Worm (Caenorhabditis elegans) whole organism, L2 larva: ENCODE measurements around the gene srd-43.
A peak's percentile ranks its signal among the peaks of the same experiment; 100 is the strongest.

Experiments
- C34F6.9 ChIP-seq: fragments of 150-350 bp; optimal IDR thresholded peaks from 2 replicates; lab custom pipeline; 2014; ENCODE audit warnings: missing biosample characterization, missing genetic modification characterization
- F13H6.1 ChIP-seq: sonication (generic microtip); optimal IDR thresholded peaks from 2 replicates; lab custom pipeline; 2016; ENCODE audit warnings: missing genetic modification characterization, missing compliant biosample characterization
- R02D3.7 ChIP-seq: fragments of 150-350 bp; optimal IDR thresholded peaks from 2 replicates; lab custom pipeline; 2014; ENCODE audit warnings: missing biosample characterization, missing genetic modification characterization
- Y55F3AM.14 ChIP-seq: fragments of 200-800 bp; sonication (Bioruptor generic); optimal IDR thresholded peaks from 2 replicates; lab custom pipeline; 2018; ENCODE audit warnings: mild to moderate bottlenecking, missing genetic modification characterization, missing compliant biosample characterization
- ZK546.5 ChIP-seq: sonication (generic microtip); optimal IDR thresholded peaks from 2 replicates; lab custom pipeline; 2017; ENCODE audit warnings: missing biosample characterization, missing genetic modification characterization
- alr-1 ChIP-seq: fragments of 150-350 bp; optimal IDR thresholded peaks from 2 replicates; lab custom pipeline; 2014; ENCODE audit warnings: missing biosample characterization, missing genetic modification characterization
- aly-2 ChIP-seq: fragments of 150-350 bp; optimal IDR thresholded peaks from 2 replicates; lab custom pipeline; 2014; ENCODE audit warnings: missing biosample characterization, missing genetic modification characterization
- ama-1 ChIP-seq: fragments of 150-350 bp; optimal IDR thresholded peaks from 2 replicates; lab custom pipeline; 2018; ENCODE audit warnings: inconsistent platforms
- blmp-1 ChIP-seq: sonication (generic microtip); optimal IDR thresholded peaks from 2 replicates; lab custom pipeline; 2017; ENCODE audit warnings: missing genetic modification characterization, mild to moderate bottlenecking, missing compliant biosample characterization, antibody characterized with exemption, moderate library complexity; ENCODE audit not compliant: insufficient read depth
- ceh-16 ChIP-seq: fragments of 150-350 bp; optimal IDR thresholded peaks from 2 replicates; lab custom pipeline; 2014; ENCODE audit warnings: missing biosample characterization, missing genetic modification characterization
- ceh-82 ChIP-seq: fragments of 150-350 bp; optimal IDR thresholded peaks from 2 replicates; lab custom pipeline; 2014; ENCODE audit warnings: missing biosample characterization, missing genetic modification characterization
- crh-2 ChIP-seq: sonication (generic microtip); optimal IDR thresholded peaks from 2 replicates; lab custom pipeline; 2017; ENCODE audit warnings: missing biosample characterization, missing genetic modification characterization
- dmd-4 ChIP-seq: sonication (generic microtip); optimal IDR thresholded peaks from 2 replicates; lab custom pipeline; 2017; ENCODE audit warnings: missing biosample characterization, missing genetic modification characterization
- egl-27 ChIP-seq: sonication (generic microtip); optimal IDR thresholded peaks from 3 replicates; lab custom pipeline; 2017; ENCODE audit warnings: missing biosample characterization, missing genetic modification reagents, missing genetic modification characterization
- elt-1 ChIP-seq: fragments of 150-350 bp; optimal IDR thresholded peaks from 2 replicates; lab custom pipeline; 2014; ENCODE audit warnings: missing biosample characterization, missing genetic modification characterization
- elt-3 ChIP-seq: sonication (generic microtip); optimal IDR thresholded peaks from 2 replicates; lab custom pipeline; 2017; ENCODE audit warnings: missing biosample characterization, missing genetic modification characterization
- fos-1 ChIP-seq: fragments of 150-350 bp; optimal IDR thresholded peaks from 2 replicates; lab custom pipeline; 2014; ENCODE audit warnings: missing biosample characterization, missing genetic modification characterization
- gmeb-1 ChIP-seq: fragments of 150-350 bp; optimal IDR thresholded peaks from 2 replicates; lab custom pipeline; 2014; ENCODE audit warnings: missing biosample characterization, missing genetic modification characterization
- lin-11 ChIP-seq: fragments of 150-350 bp; sonication (generic microtip); optimal IDR thresholded peaks from 2 replicates; lab custom pipeline; 2014; ENCODE audit warnings: missing biosample characterization, missing genetic modification characterization, inconsistent platforms, mixed read lengths
- lin-13 ChIP-seq: fragments of 150-350 bp; optimal IDR thresholded peaks from 2 replicates; lab custom pipeline; 2014; ENCODE audit warnings: missing biosample characterization, missing genetic modification reagents, missing genetic modification characterization
- lin-39 ChIP-seq: fragments of 150-350 bp; optimal IDR thresholded peaks from 2 replicates; lab custom pipeline; 2014; ENCODE audit warnings: missing biosample characterization, missing genetic modification reagents, missing genetic modification characterization
- lsy-2 ChIP-seq, 2 experiments: fragments of 150-350 bp in 1 of 2; sonication (generic microtip) in 1 of 2; optimal IDR thresholded peaks; 2 replicates each; lab custom pipeline; 2014 to 2017; ENCODE audit warnings: missing biosample characterization in 2 of 2, missing genetic modification characterization in 2 of 2
- mab-5 ChIP-seq: fragments of 150-350 bp; optimal IDR thresholded peaks from 2 replicates; lab custom pipeline; 2014; ENCODE audit warnings: missing biosample characterization, missing genetic modification characterization
- mbf-1 ChIP-seq: sonication (generic microtip); optimal IDR thresholded peaks from 2 replicates; lab custom pipeline; 2017; ENCODE audit warnings: missing biosample characterization, missing genetic modification characterization
- mdl-1 ChIP-seq, 2 experiments: fragments of 150-350 bp in 1 of 2; sonication (generic microtip) in 1 of 2; optimal IDR thresholded peaks; 2 replicates each; lab custom pipeline; 2017; ENCODE audit warnings: missing biosample characterization in 2 of 2, missing genetic modification characterization in 2 of 2
- nhr-11 ChIP-seq: fragments of 150-350 bp; optimal IDR thresholded peaks from 2 replicates; lab custom pipeline; 2014; ENCODE audit warnings: missing biosample characterization, missing genetic modification characterization
- nhr-12 ChIP-seq: fragments of 150-350 bp; optimal IDR thresholded peaks from 2 replicates; lab custom pipeline; 2014; ENCODE audit warnings: missing biosample characterization, missing genetic modification characterization
- nhr-129 ChIP-seq: fragments of 150-350 bp; optimal IDR thresholded peaks from 2 replicates; lab custom pipeline; 2014; ENCODE audit warnings: missing biosample characterization, missing genetic modification characterization
- nhr-21 ChIP-seq: fragments of 150-350 bp; optimal IDR thresholded peaks from 2 replicates; lab custom pipeline; 2014; ENCODE audit warnings: missing biosample characterization, missing genetic modification characterization
- nhr-25 ChIP-seq: fragments of 150-350 bp; sonication (generic microtip); optimal IDR thresholded peaks from 3 replicates; lab custom pipeline; 2014; ENCODE audit warnings: missing biosample characterization, missing genetic modification characterization
- nhr-6 ChIP-seq: fragments of 150-350 bp; optimal IDR thresholded peaks from 2 replicates; lab custom pipeline; 2014; ENCODE audit warnings: missing biosample characterization, missing genetic modification characterization
- nhr-77 ChIP-seq: fragments of 150-350 bp; optimal IDR thresholded peaks from 2 replicates; lab custom pipeline; 2014; ENCODE audit warnings: missing biosample characterization, missing genetic modification characterization
- peb-1 ChIP-seq: fragments of 150-350 bp; optimal IDR thresholded peaks from 2 replicates; lab custom pipeline; 2014; ENCODE audit warnings: missing biosample characterization, missing genetic modification characterization
- sem-4 ChIP-seq: fragments of 150-350 bp; optimal IDR thresholded peaks from 2 replicates; lab custom pipeline; 2014; ENCODE audit warnings: missing biosample characterization, missing genetic modification reagents, missing genetic modification characterization
- sma-3 ChIP-seq: sonication (generic microtip); optimal IDR thresholded peaks from 2 replicates; lab custom pipeline; 2016; ENCODE audit warnings: missing genetic modification reagents, missing genetic modification characterization, missing compliant biosample characterization
- sma-9 ChIP-seq, 2 experiments: fragments of 150-350 bp in 1 of 2; sonication (generic microtip) in 1 of 2; optimal IDR thresholded peaks; 2 replicates each; lab custom pipeline; 2014 to 2016; ENCODE audit warnings: missing genetic modification characterization in 2 of 2, mild to moderate bottlenecking in 1 of 2, missing biosample characterization in 1 of 2, missing compliant biosample characterization in 1 of 2, missing genetic modification reagents in 1 of 2, moderate library complexity in 1 of 2
- snpc-4 ChIP-seq: fragments of 150-350 bp; optimal IDR thresholded peaks from 2 replicates; lab custom pipeline; 2014; ENCODE audit warnings: missing biosample characterization, missing genetic modification characterization
- unc-39 ChIP-seq: fragments of 150-350 bp; optimal IDR thresholded peaks from 2 replicates; lab custom pipeline; 2014; ENCODE audit warnings: missing biosample characterization, missing genetic modification characterization
- unc-55 ChIP-seq: fragments of 150-350 bp; sonication (generic microtip); optimal IDR thresholded peaks from 3 replicates; lab custom pipeline; 2014; ENCODE audit warnings: missing biosample characterization, missing genetic modification reagents, missing genetic modification characterization
- unc-62 ChIP-seq: fragments of 150-350 bp; optimal IDR thresholded peaks from 2 replicates; lab custom pipeline; 2014; ENCODE audit warnings: missing biosample characterization, missing genetic modification reagents, missing genetic modification characterization
- zag-1 ChIP-seq: fragments of 150-350 bp; optimal IDR thresholded peaks from 2 replicates; lab custom pipeline; 2014; ENCODE audit warnings: missing biosample characterization, missing genetic modification characterization
- ztf-1 ChIP-seq: fragments of 200-800 bp; sonication (Bioruptor generic); conservative IDR thresholded peaks from 2 replicates; pipeline ENCODE4 v1.3.6; 2022; ENCODE audit warnings: missing genetic modification characterization, missing compliant biosample characterization

srd-43 gene

DNA sequence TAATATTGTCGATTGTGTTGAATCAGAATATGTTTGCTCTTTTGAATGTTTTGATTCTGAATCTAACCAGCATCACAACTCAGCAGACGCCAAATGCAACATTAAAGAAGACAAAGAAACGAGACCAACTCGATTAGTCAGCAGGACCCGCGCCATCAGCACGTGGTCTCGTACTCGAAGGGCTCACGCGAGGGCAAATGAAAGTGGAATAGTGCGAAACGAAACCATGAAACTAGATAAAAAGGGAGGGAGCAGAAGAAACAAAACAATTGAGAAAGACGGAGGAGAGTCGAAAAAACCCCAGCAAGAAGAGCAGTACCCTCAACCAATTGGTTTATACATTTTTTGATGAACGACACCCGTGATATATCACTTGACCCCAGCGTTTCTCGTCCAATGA is 31.4 kb upstream of the srd-43 start (continued):
- no peak for TF ChIP-seq lin-39 (tag; lab: Kevin White, UChicago)
- TF ChIP-seq mdl-1 (tag; optimal IDR thresholded peaks at IDR 0.05; lab: Kevin White, UChicago) = peak in 1 of 2 experiments; percentile 15
- TF ChIP-seq C34F6.9 (tag; lab: Kevin White, UChicago) = peak; percentile 15
- no peak for TF ChIP-seq sma-9 (GFP tag; optimal IDR thresholded peaks at IDR 0.05; lab: Kevin White, UChicago)
- no peak for TF ChIP-seq sma-9 (tag; optimal IDR thresholded peaks at IDR 0.05; lab: Kevin White, UChicago)
- peak; percentile 18 for TF ChIP-seq sem-4 (tag; lab: Kevin White, UChicago)

DNA sequence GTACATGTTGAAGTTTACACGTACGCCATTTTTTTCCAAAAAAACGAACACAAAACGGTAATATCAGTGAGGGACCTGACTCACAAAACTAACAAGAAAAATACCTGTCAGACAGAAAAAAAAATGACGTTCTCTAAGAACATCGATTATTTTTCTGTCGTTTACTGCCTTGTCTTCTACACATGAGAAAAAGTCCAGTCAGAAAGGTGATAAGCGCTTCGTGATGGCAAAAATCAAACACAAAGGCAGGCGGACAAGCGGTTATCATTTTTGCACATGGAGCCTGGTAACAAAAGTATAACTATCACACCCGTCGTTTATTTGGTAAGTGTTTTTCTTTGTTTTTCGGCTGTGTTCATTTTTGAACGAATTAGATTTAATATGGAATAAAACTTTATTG is 28.2 kb upstream of the srd-43 start, which contains the start of gene F46G10.4:
Gene F46G10.4, plus strand, starts transcription at position 212 of the 400 bp plus-strand sequence.
- TF ChIP-seq ZK546.5 (no peak), nhr-12 (no peak), Y55F3AM.14 (GFP tag; lab: Kevin White, UChicago) (no peak), elt-1 (tag; lab: Kevin White, UChicago) (no peak), crh-2 (tag; lab: Kevin White, UChicago) (peak; percentile 15), lin-13 (GFP tag; lab: Kevin White, UChicago) (no peak), nhr-77 (no peak), elt-3 (tag; lab: Kevin White, UChicago) (no peak), F13H6.1 (no peak), dmd-4 (no peak), fos-1 (tag; lab: Kevin White, UChicago) (peak; percentile 92), zag-1 (tag; lab: Kevin White, UChicago) (no peak), sem-4 (tag; lab: Kevin White, UChicago) (no peak)

DNA sequence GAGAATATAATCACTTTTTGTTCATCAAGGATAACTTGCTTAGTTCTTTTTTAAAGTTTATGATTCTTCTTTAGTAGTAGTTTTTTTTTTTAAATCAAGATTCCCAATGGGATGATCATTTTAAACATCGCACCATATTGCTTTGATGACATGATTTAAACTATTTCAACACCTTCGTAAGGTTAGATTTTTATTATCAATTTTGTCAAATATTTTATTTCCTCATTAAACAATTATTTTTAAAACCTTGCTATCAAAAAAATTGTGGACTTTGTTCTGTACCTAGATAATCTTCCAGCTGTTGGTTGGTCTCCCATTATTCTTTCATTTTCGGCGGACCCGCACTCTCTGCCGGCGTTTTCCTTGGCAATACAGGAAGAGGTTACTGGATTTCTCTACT is 25.7 kb upstream of the srd-43 start, which contains the start of gene sir-2.3:
Gene sir-2.3, plus strand, starts transcription at position 301 of the 400 bp plus-strand sequence.
- no peak for TF ChIP-seq ceh-16 (tag; lab: Kevin White, UChicago)
- no peak for TF ChIP-seq R02D3.7 (tag; lab: Kevin White, UChicago)
- no peak for TF ChIP-seq ceh-82 (tag; lab: Kevin White, UChicago)
- no peak for TF ChIP-seq mdl-1 (tag; optimal IDR thresholded peaks at IDR 0.05; lab: Kevin White, UChicago)
- TF ChIP-seq unc-39 = no peak
- no peak for TF ChIP-seq dmd-4
- TF ChIP-seq mab-5 (tag; lab: Kevin White, UChicago) = no peak
- TF ChIP-seq sma-9 (GFP tag; optimal IDR thresholded peaks at IDR 0.05; lab: Kevin White, UChicago) = no peak
- no peak for TF ChIP-seq sma-9 (tag; optimal IDR thresholded peaks at IDR 0.05; lab: Kevin White, UChicago)
- no peak for TF ChIP-seq gmeb-1 (tag; lab: Kevin White, UChicago)
- no peak for TF ChIP-seq nhr-77
- TF ChIP-seq ztf-1 (GFP tag; lab: Robert Waterston, UW) = no peak
- TF ChIP-seq unc-55 (GFP tag; lab: Kevin White, UChicago) = no peak
- no peak for TF ChIP-seq snpc-4
- TF ChIP-seq Y55F3AM.14 (GFP tag; lab: Kevin White, UChicago) = no peak
- TF ChIP-seq lsy-2 (tag; optimal IDR thresholded peaks at IDR 0.05; lab: Kevin White, UChicago) = no peak
- no peak for TF ChIP-seq alr-1
- TF ChIP-seq, all 48 proteins: peak for 0

DNA sequence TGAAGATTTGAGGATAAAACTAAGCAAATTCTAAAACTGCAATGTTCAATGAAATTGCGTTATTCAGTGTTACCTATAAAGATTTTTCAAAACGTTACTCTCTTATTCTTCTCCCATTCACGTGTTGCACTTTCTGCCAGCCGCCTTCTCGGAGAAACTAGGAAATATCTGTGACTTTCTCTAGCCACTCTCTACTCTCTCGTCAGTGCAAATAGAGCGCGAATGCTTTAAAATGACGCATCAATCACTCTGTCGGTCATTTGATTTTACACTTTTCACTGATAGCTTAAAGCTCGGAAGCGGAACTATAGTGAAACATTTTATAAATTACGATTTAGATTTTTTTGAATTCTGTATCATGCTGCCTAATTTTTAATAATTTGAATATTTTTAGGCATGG is 23.2 kb upstream of the srd-43 start:
- TF ChIP-seq sma-9 (GFP tag; optimal IDR thresholded peaks at IDR 0.05; lab: Kevin White, UChicago) (peak; percentile 89), sma-9 (tag; optimal IDR thresholded peaks at IDR 0.05; lab: Kevin White, UChicago) (no peak), unc-62 (GFP tag; lab: Kevin White, UChicago) (no peak), ZK546.5 (no peak), nhr-11 (tag; lab: Kevin White, UChicago) (no peak), C34F6.9 (tag; lab: Kevin White, UChicago) (peak; percentile 94), elt-3 (tag; lab: Kevin White, UChicago) (no peak), sma-3 (GFP tag; lab: Kevin White, UChicago) (peak; percentile 85), nhr-21 (tag; lab: Kevin White, UChicago) (peak; percentile 86), nhr-12 (no peak), sem-4 (tag; lab: Kevin White, UChicago) (peak; percentile 80), nhr-77 (no peak), mbf-1 (no peak), nhr-25 (peak; percentile 83), peb-1 (tag; lab: Kevin White, UChicago) (no peak), gmeb-1 (tag; lab: Kevin White, UChicago) (peak; percentile 58), egl-27 (tag; lab: Kevin White, UChicago) (peak; percentile 70), elt-1 (tag; lab: Kevin White, UChicago) (no peak), aly-2 (tag; lab: Kevin White, UChicago) (no peak), ztf-1 (GFP tag; lab: Robert Waterston, UW) (no peak), zag-1 (tag; lab: Kevin White, UChicago) (peak; percentile 57), unc-55 (GFP tag; lab: Kevin White, UChicago) (peak; percentile 87), mab-5 (tag; lab: Kevin White, UChicago) (peak; percentile 79), ceh-82 (tag; lab: Kevin White, UChicago) (no peak), lin-11 (tag; lab: Kevin White, UChicago) (peak; percentile 28), unc-39 (no peak), F13H6.1 (peak; percentile 89), crh-2 (tag; lab: Kevin White, UChicago) (peak; percentile 85), lin-39 (tag; lab: Kevin White, UChicago) (peak; percentile 63), lsy-2 (tag; optimal IDR thresholded peaks at IDR 0.05; lab: Kevin White, UChicago) (peak in 1 of 2 experiments; percentile 81), nhr-6 (tag; lab: Kevin White, UChicago) (peak; percentile 79), snpc-4 (peak; percentile 58), ama-1 (lab: Kevin White, UChicago) (no peak), nhr-129 (tag; lab: Kevin White, UChicago) (peak; percentile 94), lin-13 (GFP tag; lab: Kevin White, UChicago) (peak; percentile 64), ceh-16 (tag; lab: Kevin White, UChicago) (no peak), mdl-1 (tag; optimal IDR thresholded peaks at IDR 0.05; lab: Kevin White, UChicago) (peak; percentile 20 to 76), blmp-1 (tag; lab: Kevin White, UChicago) (peak; percentile 69)
